Fruit fly (Drosophila melanogaster): Measurements from ENCODE around the gene comm2.
A peak's percentile ranks its signal among the peaks of the same experiment; 100 is the strongest.

comm2 gene

dm6 chr3L:15715788-15716503 is 16.3 kb upstream of the comm2 start, which contains the start of gene CG42571 (continued):
- TF ChIP-seq seq (GFP tag; IDR thresholded peaks at IDR 0.05) (peak; percentile 66; the same call in 1 of the 2 replicates), CG11398 (GFP tag; optimal IDR thresholded peaks at IDR 0.05) (peak; percentile 63), maf-S (GFP tag; optimal IDR thresholded peaks at IDR 0.05) (no peak), Doc3 (GFP tag; IDR thresholded peaks at IDR 0.05; ENCODE audit: partially characterized antibody) (no peak), chif (GFP tag; optimal IDR thresholded peaks at IDR 0.05) (peak; percentile 22 to 36), Rx (GFP tag; IDR thresholded peaks at IDR 0.05) (no peak), CG10431 (GFP tag; optimal IDR thresholded peaks at IDR 0.05) (peak; percentile 45), CG11504 (tag; optimal IDR thresholded peaks at IDR 0.05) (peak; percentile 26), CG2875 (GFP tag; optimal IDR thresholded peaks at IDR 0.05) (peak; percentile 80), Side (GFP tag; optimal IDR thresholded peaks at IDR 0.05) (peak; percentile 6), lab (GFP tag; optimal IDR thresholded peaks at IDR 0.05) (peak; percentile 34), CG13287 (GFP tag; IDR thresholded peaks at IDR 0.05; ENCODE audit: partially characterized antibody) (no peak), Jarid2 (GFP tag; optimal IDR thresholded peaks at IDR 0.05) (peak; percentile 25), prd (optimal IDR thresholded peaks at IDR 0.05) (no peak), prd (GFP tag; IDR thresholded peaks at IDR 0.05) (peak; percentile 35; the same call in 1 of the 3 replicates), CG8765 (GFP tag; IDR thresholded peaks at IDR 0.05) (no peak), Trl (optimal IDR thresholded peaks at IDR 0.05) (no peak), Trl (GFP tag; optimal IDR thresholded peaks at IDR 0.05) (peak; percentile 51), shn (GFP tag; optimal IDR thresholded peaks at IDR 0.05) (peak; percentile 31), dmrt99B (tag; optimal IDR thresholded peaks at IDR 0.05) (peak; percentile 36), vvl (GFP tag; IDR thresholded peaks at IDR 0.05) (no peak), nerfin-1 (tag; optimal IDR thresholded peaks at IDR 0.05) (peak; percentile 21), lmd (GFP tag; IDR thresholded peaks at IDR 0.05) (no peak), ftz-f1 (GFP tag; optimal IDR thresholded peaks at IDR 0.05) (no peak), tio (GFP tag; optimal IDR thresholded peaks at IDR 0.05) (peak; percentile 3), Max (GFP tag; optimal IDR thresholded peaks at IDR 0.05) (no peak), CG10654 (GFP tag; optimal IDR thresholded peaks at IDR 0.05) (peak; percentile 29), CG13894 (tag; optimal IDR thresholded peaks at IDR 0.05) (no peak), vnd (GFP tag; IDR thresholded peaks at IDR 0.05; ENCODE audit: partially characterized antibody) (no peak), Nf-YC (tag; optimal IDR thresholded peaks at IDR 0.05) (no peak), knrl (GFP tag; IDR thresholded peaks at IDR 0.05; ENCODE audit: partially characterized antibody) (no peak), CG10274 (GFP tag; optimal IDR thresholded peaks at IDR 0.05) (no peak), inv (GFP tag; IDR thresholded peaks at IDR 0.05; ENCODE audit: partially characterized antibody) (no peak), Mad (GFP tag; optimal IDR thresholded peaks at IDR 0.05) (peak; percentile 13), trh (GFP tag; optimal IDR thresholded peaks at IDR 0.05) (no peak), CG6854 (GFP tag; optimal IDR thresholded peaks at IDR 0.05) (no peak), Dbx (GFP tag; IDR thresholded peaks at IDR 0.05) (no peak), PHDP (tag; optimal IDR thresholded peaks at IDR 0.05) (peak; percentile 57), Lim3 (GFP tag; IDR thresholded peaks at IDR 0.05) (no peak), NC2α (GFP tag; optimal IDR thresholded peaks at IDR 0.05) (peak; percentile 40), B-H2 (GFP tag; optimal IDR thresholded peaks at IDR 0.05) (no peak), CG2889 (GFP tag; IDR thresholded peaks at IDR 0.05) (no peak), pnt (GFP tag; optimal IDR thresholded peaks at IDR 0.05) (peak; percentile 3), zen2 (GFP tag; IDR thresholded peaks at IDR 0.05; ENCODE audit: partially characterized antibody) (no peak), CG13424 (tag; optimal IDR thresholded peaks at IDR 0.05) (peak; percentile 27), Camta (GFP tag; optimal IDR thresholded peaks at IDR 0.05) (peak; percentile 37), CG12219 (GFP tag; optimal IDR thresholded peaks at IDR 0.05) (peak; percentile 63), CG15696 (tag; optimal IDR thresholded peaks at IDR 0.05) (peak; percentile 60), lov (optimal IDR thresholded peaks at IDR 0.05) (no peak), lov (GFP tag; IDR thresholded peaks at IDR 0.05) (peak; percentile 52; the same call in 1 of the 3 replicates)
